Fruit fly (Drosophila melanogaster): ENCODE data around the gene Aduk.

Aduk gene

DNA sequence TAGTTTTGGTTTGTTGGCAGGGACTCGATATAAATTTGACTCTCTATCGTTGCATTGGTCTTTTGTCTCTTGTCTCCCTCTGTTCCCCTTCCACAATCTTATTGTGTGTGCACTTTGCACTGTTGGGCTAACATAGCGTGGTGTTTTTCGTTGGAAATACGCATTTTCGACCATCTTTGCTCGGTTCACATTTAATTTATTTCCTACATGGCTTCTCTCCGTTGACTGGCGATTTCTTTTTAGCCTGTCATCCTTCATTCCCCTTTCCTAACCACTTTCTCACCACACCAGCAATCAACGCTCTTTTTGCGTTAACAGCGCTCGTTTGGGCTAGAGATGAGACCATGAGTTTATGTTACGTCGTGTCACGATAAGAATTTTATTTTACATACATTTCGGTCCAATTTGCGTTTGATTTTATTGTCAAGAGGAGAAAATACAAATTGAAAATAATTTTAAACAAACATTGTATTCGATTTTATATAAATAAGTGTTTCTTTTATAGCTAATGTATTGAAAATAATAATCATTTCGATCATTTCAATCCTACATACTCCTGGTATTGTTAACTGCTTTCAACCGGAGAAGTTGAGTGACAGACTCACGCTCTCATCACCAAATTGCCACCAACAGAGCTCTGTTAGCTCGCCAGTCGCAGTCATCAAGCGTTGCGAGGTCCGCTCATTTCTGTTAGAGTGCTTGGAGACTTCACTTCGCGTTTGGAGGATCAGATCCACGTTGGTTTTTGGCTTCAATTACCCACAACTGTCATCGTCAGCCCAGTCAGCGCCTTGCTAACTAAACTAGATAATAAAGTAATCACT, 6.9 kb upstream of the Aduk start:
- TF ChIP-seq CG7045 (GFP tag; optimal IDR thresholded peaks at IDR 0.05) (peak; percentile 94), CG11617 (GFP tag; optimal IDR thresholded peaks at IDR 0.05) (peak; percentile 94), CG33017 (tag; optimal IDR thresholded peaks at IDR 0.05) (peak; percentile 94), cic (GFP tag; optimal IDR thresholded peaks at IDR 0.05) (peak; percentile 76), CG1620 (GFP tag; optimal IDR thresholded peaks at IDR 0.05) (peak; percentile 88), tj (GFP tag; optimal IDR thresholded peaks at IDR 0.05) (peak; percentile 74), kay (GFP tag; ENCODE audit: borderline replicate concordance) (peak; percentile 99), Mnt (GFP tag; optimal IDR thresholded peaks at IDR 0.05) (peak; percentile 91), ovo (GFP tag; optimal IDR thresholded peaks at IDR 0.05) (peak; percentile 63), cnc (optimal IDR thresholded peaks at IDR 0.05) (peak; percentile 87 to 88), CG5204 (GFP tag; optimal IDR thresholded peaks at IDR 0.05) (peak; percentile 94), pad (GFP tag; optimal IDR thresholded peaks at IDR 0.05) (peak; percentile 90), Crg-1 (GFP tag; optimal IDR thresholded peaks at IDR 0.05) (peak; percentile 85), toe (GFP tag; optimal IDR thresholded peaks at IDR 0.05) (peak; percentile 90), Clk (GFP tag; optimal IDR thresholded peaks at IDR 0.05) (peak; percentile 89), CG12768 (GFP tag; optimal IDR thresholded peaks at IDR 0.05) (peak; percentile 92), CG7101 (tag; optimal IDR thresholded peaks at IDR 0.05) (peak; percentile 95), Hr96 (GFP tag; optimal IDR thresholded peaks at IDR 0.05) (peak; percentile 89), CG14711 (tag; optimal IDR thresholded peaks at IDR 0.05) (peak; percentile 87), bab1 (GFP tag; optimal IDR thresholded peaks at IDR 0.05) (peak; percentile 88)

DNA sequence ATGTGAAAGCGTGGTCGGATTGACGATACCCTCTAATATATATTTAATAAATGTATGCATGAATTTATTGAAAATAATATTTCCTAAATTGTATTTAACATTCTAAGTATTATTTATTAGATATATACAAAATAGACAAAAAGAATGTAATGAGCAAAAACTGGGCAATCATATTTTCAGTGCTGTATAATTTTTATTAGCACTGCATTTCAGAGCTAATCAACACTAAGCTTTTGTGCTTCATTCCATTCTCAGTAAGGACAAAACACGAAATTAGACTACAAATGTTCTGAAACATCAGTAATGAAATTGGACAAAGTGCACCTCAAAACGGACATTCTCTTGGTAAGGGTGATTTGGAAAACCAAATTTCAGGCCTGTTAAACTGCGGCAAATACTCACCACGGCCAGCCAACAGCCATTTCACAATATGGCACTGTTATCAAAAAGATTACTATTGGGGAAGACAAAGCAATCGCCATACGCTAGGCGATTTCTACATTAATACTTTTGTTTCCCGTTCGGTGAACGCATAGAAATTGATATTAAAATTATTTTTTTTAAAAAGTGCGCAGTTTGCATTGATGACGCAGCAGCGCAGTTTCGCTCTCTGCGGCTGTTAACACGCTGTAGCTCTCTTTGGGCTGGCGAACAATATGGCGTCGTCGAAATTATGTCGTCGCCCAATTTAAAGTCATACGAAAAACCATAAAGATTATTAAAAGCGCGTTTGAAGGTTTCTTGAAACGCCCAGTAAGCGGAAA, 6.1 kb upstream of the Aduk start:
- TF ChIP-seq Clk (GFP tag; optimal IDR thresholded peaks at IDR 0.05) (peak; percentile 13), CG33017 (tag; optimal IDR thresholded peaks at IDR 0.05) (peak; percentile 83), toe (GFP tag; optimal IDR thresholded peaks at IDR 0.05) (no peak), cic (GFP tag; optimal IDR thresholded peaks at IDR 0.05) (peak; percentile 29), CG12768 (GFP tag; optimal IDR thresholded peaks at IDR 0.05) (peak; percentile 80), CG1620 (GFP tag; optimal IDR thresholded peaks at IDR 0.05) (peak; percentile 37), bab1 (GFP tag; optimal IDR thresholded peaks at IDR 0.05) (peak; percentile 74), cnc (optimal IDR thresholded peaks at IDR 0.05) (no peak), tj (GFP tag; optimal IDR thresholded peaks at IDR 0.05) (peak; percentile 70), pad (GFP tag; optimal IDR thresholded peaks at IDR 0.05) (peak; percentile 59), Mnt (GFP tag; optimal IDR thresholded peaks at IDR 0.05) (peak; percentile 45), CG7045 (GFP tag; optimal IDR thresholded peaks at IDR 0.05) (peak; percentile 86), CG5204 (GFP tag; optimal IDR thresholded peaks at IDR 0.05) (peak; percentile 76), ovo (GFP tag; optimal IDR thresholded peaks at IDR 0.05) (peak; percentile 14), Hr96 (GFP tag; optimal IDR thresholded peaks at IDR 0.05) (peak; percentile 52), CG14711 (tag; optimal IDR thresholded peaks at IDR 0.05) (peak; percentile 79), Crg-1 (GFP tag; optimal IDR thresholded peaks at IDR 0.05) (peak; percentile 34), CG7101 (tag; optimal IDR thresholded peaks at IDR 0.05) (peak; percentile 85), CG11617 (GFP tag; optimal IDR thresholded peaks at IDR 0.05) (peak; percentile 92), kay (GFP tag; ENCODE audit: borderline replicate concordance) (peak; percentile 89)

DNA sequence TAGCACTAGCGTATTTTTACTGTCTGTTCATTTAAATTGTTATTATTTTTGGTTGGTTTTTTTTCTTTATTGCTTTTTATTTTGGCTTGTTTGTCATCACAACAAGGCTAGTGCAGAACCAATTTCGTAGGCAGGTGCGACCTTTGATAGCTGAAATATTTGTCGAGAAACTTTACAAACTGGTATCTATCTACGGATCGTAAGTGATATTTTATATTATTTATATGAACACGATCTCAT, 5.5 kb upstream of the Aduk start, which contains the start of gene drn:
Gene drn, plus strand, starts transcription at position 141 of the 240 bp plus-strand sequence.
- TF ChIP-seq CG7045 (GFP tag; optimal IDR thresholded peaks at IDR 0.05) (no peak), cic (GFP tag; optimal IDR thresholded peaks at IDR 0.05) (no peak), CG14711 (tag; optimal IDR thresholded peaks at IDR 0.05) (no peak), kay (GFP tag; ENCODE audit: borderline replicate concordance) (no peak), ovo (GFP tag; optimal IDR thresholded peaks at IDR 0.05) (no peak), CG1620 (GFP tag; optimal IDR thresholded peaks at IDR 0.05) (no peak), pad (GFP tag; optimal IDR thresholded peaks at IDR 0.05) (no peak), CG5204 (GFP tag; optimal IDR thresholded peaks at IDR 0.05) (no peak), Crg-1 (GFP tag; optimal IDR thresholded peaks at IDR 0.05) (no peak), CG33017 (tag; optimal IDR thresholded peaks at IDR 0.05) (no peak), Mnt (GFP tag; optimal IDR thresholded peaks at IDR 0.05) (no peak), Hr96 (GFP tag; optimal IDR thresholded peaks at IDR 0.05) (no peak)

DNA sequence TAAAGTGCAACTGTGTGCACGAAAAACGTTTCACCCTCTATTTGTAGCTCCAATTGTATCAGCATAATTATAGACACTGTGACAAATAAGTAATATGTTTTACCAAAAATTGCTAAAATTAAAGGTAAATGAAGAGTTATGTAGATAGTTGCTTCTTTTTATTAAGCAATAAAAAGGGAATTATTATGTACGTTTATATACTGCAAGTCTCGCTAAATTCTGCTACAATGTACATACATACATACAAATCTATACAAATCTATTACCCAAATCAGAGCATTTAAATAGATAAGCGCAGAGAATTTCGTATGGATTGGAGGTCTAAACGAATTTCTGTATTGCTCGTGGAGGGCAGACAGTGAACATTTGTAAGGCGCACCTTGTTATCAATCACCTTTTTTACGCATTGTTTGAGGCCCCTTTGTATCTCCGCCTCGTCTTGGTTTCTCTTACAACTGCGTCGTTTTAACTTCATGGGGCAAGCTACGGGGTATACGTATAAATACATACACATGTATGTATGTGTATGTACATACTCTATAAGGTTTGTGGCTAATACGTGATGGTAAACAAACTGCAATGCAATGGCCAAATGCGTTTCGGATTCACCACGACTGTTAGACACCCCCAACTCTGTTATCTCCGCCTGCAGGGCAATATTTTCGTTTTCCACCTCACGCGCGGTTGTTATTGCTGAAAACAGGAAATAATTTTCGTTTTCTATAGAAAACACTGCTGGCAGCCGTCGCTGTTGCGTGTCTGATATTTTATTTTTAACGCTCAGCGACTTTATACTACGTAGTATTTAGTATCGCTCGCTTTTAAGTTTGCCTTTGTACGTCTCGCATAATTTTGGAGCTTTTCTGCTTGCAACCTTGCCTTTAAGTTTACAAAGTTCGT, 4.9 kb upstream of the Aduk start:
- TF ChIP-seq CG7101 (tag; optimal IDR thresholded peaks at IDR 0.05) (no peak), bab1 (GFP tag; optimal IDR thresholded peaks at IDR 0.05) (peak; percentile 16), CG33017 (tag; optimal IDR thresholded peaks at IDR 0.05) (no peak), Hr96 (GFP tag; optimal IDR thresholded peaks at IDR 0.05) (peak; percentile 1), Clk (GFP tag; optimal IDR thresholded peaks at IDR 0.05) (no peak), ovo (GFP tag; optimal IDR thresholded peaks at IDR 0.05) (no peak), kay (GFP tag; ENCODE audit: borderline replicate concordance) (peak; percentile 21), Mnt (GFP tag; optimal IDR thresholded peaks at IDR 0.05) (peak; percentile 61), tj (GFP tag; optimal IDR thresholded peaks at IDR 0.05) (peak; percentile 88), CG7045 (GFP tag; optimal IDR thresholded peaks at IDR 0.05) (peak; percentile 1), toe (GFP tag; optimal IDR thresholded peaks at IDR 0.05) (peak; percentile 8), cic (GFP tag; optimal IDR thresholded peaks at IDR 0.05) (peak; percentile 81), Crg-1 (GFP tag; optimal IDR thresholded peaks at IDR 0.05) (peak; percentile 23), CG12768 (GFP tag; optimal IDR thresholded peaks at IDR 0.05) (peak; percentile 20)
